Fruit fly (Drosophila melanogaster) whole organism, embryonic: ENCODE measurements around the gene CG12106.

Experiments
- Ada2b ChIP-seq: fragments of 200-800 bp; sonication (Bioruptor generic); IDR thresholded peaks from 2 replicates; pipeline ENCODE4 v1.3.6; 2022; ENCODE audit warnings: missing biosample characterization, missing genetic modification characterization
- CG10959 ChIP-seq: fragments of 200-800 bp; sonication (Bioruptor generic); IDR thresholded peaks from 2 replicates; pipeline ENCODE4 v1.3.6; 2022; ENCODE audit warnings: missing biosample characterization, missing genetic modification characterization
- CG10979 ChIP-seq: fragments of 200-800 bp; sonication (Bioruptor generic); optimal IDR thresholded peaks from 2 replicates; lab custom pipeline; 2018; ENCODE audit warnings: missing biosample characterization, mild to moderate bottlenecking, missing genetic modification characterization, moderate library complexity
- CG11247 ChIP-seq: fragments of 200-800 bp; sonication (Bioruptor generic); IDR thresholded peaks from 2 replicates; pipeline ENCODE4 v1.3.6; 2022; ENCODE audit warnings: missing biosample characterization, missing genetic modification characterization
- CG11560 ChIP-seq: fragments of 200-800 bp; sonication (Bioruptor generic); IDR thresholded peaks from 3 replicates; pipeline ENCODE4 v1.3.6; 2022; ENCODE audit warnings: missing biosample characterization, missing genetic modification characterization
- CG12236 ChIP-seq: fragments of 200-800 bp; sonication (Bioruptor generic); optimal IDR thresholded peaks from 2 replicates; lab custom pipeline; 2016; ENCODE audit warnings: missing biosample characterization, missing genetic modification characterization
- CG1233 ChIP-seq: fragments of 200-800 bp; sonication (Bioruptor generic); optimal IDR thresholded peaks from 4 replicates; lab custom pipeline; 2018; ENCODE audit warnings: missing biosample characterization, mild to moderate bottlenecking, missing genetic modification characterization
- CG14860 ChIP-seq: fragments of 200-800 bp; sonication (Bioruptor generic); IDR thresholded peaks from 3 replicates; pipeline ENCODE4 v1.3.6; 2022; ENCODE audit warnings: missing biosample characterization, missing genetic modification characterization; ENCODE audit not compliant: partially characterized antibody
- CG1832 ChIP-seq: fragments of 200-800 bp; sonication (Bioruptor generic); optimal IDR thresholded peaks from 2 replicates; lab custom pipeline; 2017; ENCODE audit warnings: missing biosample characterization, mild to moderate bottlenecking, missing genetic modification characterization, inconsistent platforms
- CG2199 ChIP-seq: fragments of 200-800 bp; sonication (Bioruptor generic); IDR thresholded peaks from 3 replicates; pipeline ENCODE4 v1.3.6; 2022; ENCODE audit warnings: missing biosample characterization, missing genetic modification characterization
- CG30020 ChIP-seq: fragments of 200-800 bp; optimal IDR thresholded peaks from 2 replicates; lab custom pipeline; 2019; ENCODE audit warnings: missing biosample characterization, mild to moderate bottlenecking, missing genetic modification characterization, moderate library complexity
- CG32532 ChIP-seq: fragments of 200-800 bp; sonication (Bioruptor generic); IDR thresholded peaks from 2 replicates; pipeline ENCODE4 v1.3.6; 2022; ENCODE audit warnings: missing biosample characterization, missing genetic modification characterization
- CG32772 ChIP-seq: fragments of 200-800 bp; sonication (Bioruptor generic); IDR thresholded peaks from 2 replicates; pipeline ENCODE4 v1.3.6; 2022; ENCODE audit warnings: missing biosample characterization, missing genetic modification characterization
- CG3281 ChIP-seq: fragments of 200-800 bp; sonication (Bioruptor generic); optimal IDR thresholded peaks from 3 replicates; lab custom pipeline; 2017; ENCODE audit warnings: missing biosample characterization, mild to moderate bottlenecking, missing genetic modification characterization
- CG3847 ChIP-seq: fragments of 200-800 bp; sonication (Bioruptor generic); IDR thresholded peaks from 2 replicates; pipeline ENCODE4 v1.3.6; 2022; ENCODE audit warnings: missing biosample characterization, missing genetic modification characterization
- CG42726 ChIP-seq: fragments of 200-800 bp; sonication (Bioruptor generic); IDR thresholded peaks from 2 replicates; pipeline ENCODE4 v1.3.6; 2022; ENCODE audit warnings: missing biosample characterization, missing genetic modification characterization; ENCODE audit not compliant: partially characterized antibody
- CG4360 ChIP-seq: fragments of 200-800 bp; sonication (Bioruptor generic); IDR thresholded peaks from 2 replicates; pipeline ENCODE4 v1.3.6; 2022; ENCODE audit warnings: missing biosample characterization, missing genetic modification characterization
- CG43689 ChIP-seq: fragments of 200-800 bp; sonication (Bioruptor generic); IDR thresholded peaks from 2 replicates; pipeline ENCODE4 v1.3.6; 2022; ENCODE audit warnings: missing biosample characterization, missing genetic modification characterization
- CG4404 ChIP-seq: fragments of 200-800 bp; sonication (Bioruptor generic); IDR thresholded peaks from 2 replicates; pipeline ENCODE4 v1.3.6; 2022; ENCODE audit warnings: missing biosample characterization, missing genetic modification characterization
- CG4424 ChIP-seq: fragments of 200-800 bp; sonication (Bioruptor generic); optimal IDR thresholded peaks from 3 replicates; lab custom pipeline; 2016; ENCODE audit warnings: missing biosample characterization, missing genetic modification characterization
- CG5953 ChIP-seq: fragments of 200-800 bp; sonication (Bioruptor generic); IDR thresholded peaks from 2 replicates; pipeline ENCODE4 v1.3.6; 2022; ENCODE audit warnings: missing biosample characterization, missing genetic modification characterization
- CG8765 ChIP-seq: fragments of 200-800 bp; sonication (Bioruptor generic); IDR thresholded peaks from 2 replicates; pipeline ENCODE4 v1.3.6; 2022; ENCODE audit warnings: missing biosample characterization, missing genetic modification characterization
- Dbx ChIP-seq: fragments of 200-800 bp; sonication (Bioruptor generic); IDR thresholded peaks from 3 replicates; pipeline ENCODE4 v1.3.6; 2022; ENCODE audit warnings: missing biosample characterization, missing genetic modification characterization
- Fer1 ChIP-seq: fragments of 200-800 bp; sonication (Bioruptor generic); optimal IDR thresholded peaks from 2 replicates; lab custom pipeline; 2017; ENCODE audit warnings: missing biosample characterization, mild to moderate bottlenecking, missing genetic modification characterization
- Hand ChIP-seq: fragments of 200-800 bp; sonication (Bioruptor generic); optimal IDR thresholded peaks from 2 replicates; lab custom pipeline; 2017; ENCODE audit warnings: mild to moderate bottlenecking, missing biosample characterization, missing genetic modification reagents, missing genetic modification characterization
- Hr3 ChIP-seq: fragments of 200-800 bp; sonication (Bioruptor generic); optimal IDR thresholded peaks from 3 replicates; lab custom pipeline; 2016; ENCODE audit warnings: missing biosample characterization, missing genetic modification characterization
- Nf-YB ChIP-seq: fragments of 200-800 bp; sonication (Bioruptor generic); optimal IDR thresholded peaks from 3 replicates; lab custom pipeline; 2019; ENCODE audit warnings: missing biosample characterization, mild to moderate bottlenecking, missing genetic modification characterization, moderate library complexity
- Sin3A ChIP-seq: fragments of >200 bp; optimal IDR thresholded peaks from 2 replicates; lab custom pipeline; 2018
- Vsx1 ChIP-seq: fragments of 200-800 bp; sonication (Bioruptor generic); optimal IDR thresholded peaks from 2 replicates; lab custom pipeline; 2017; ENCODE audit warnings: missing biosample characterization, mild to moderate bottlenecking, missing genetic modification characterization, missing genetic modification reagents
- al ChIP-seq: fragments of 200-800 bp; sonication (Bioruptor generic); IDR thresholded peaks from 2 replicates; pipeline ENCODE4 v1.3.6; 2022; ENCODE audit warnings: missing biosample characterization, missing genetic modification characterization
- cas ChIP-seq: fragments of 200-800 bp; sonication (Bioruptor generic); IDR thresholded peaks from 2 replicates; pipeline ENCODE4 v1.3.6; 2022; ENCODE audit warnings: missing biosample characterization, missing genetic modification characterization
- caup ChIP-seq: fragments of 200-800 bp; sonication (Bioruptor generic); optimal IDR thresholded peaks from 3 replicates; lab custom pipeline; 2017; ENCODE audit warnings: missing biosample characterization, mild to moderate bottlenecking, missing genetic modification characterization, moderate library complexity; ENCODE audit not compliant: severe bottlenecking
- ci ChIP-seq: fragments of 200-800 bp; sonication (Bioruptor generic); IDR thresholded peaks from 3 replicates; pipeline ENCODE4 v1.3.6; 2022; ENCODE audit warnings: missing biosample characterization, missing genetic modification characterization
- exex ChIP-seq: fragments of 200-800 bp; sonication (Bioruptor generic); optimal IDR thresholded peaks from 4 replicates; lab custom pipeline; 2018; ENCODE audit warnings: missing biosample characterization, mild to moderate bottlenecking, missing genetic modification characterization, moderate library complexity
- gcm2 ChIP-seq: fragments of 200-800 bp; sonication (Bioruptor generic); optimal IDR thresholded peaks from 2 replicates; lab custom pipeline; 2016; ENCODE audit warnings: missing biosample characterization, missing genetic modification characterization
- gem ChIP-seq: fragments of 200-800 bp; sonication (Bioruptor generic); optimal IDR thresholded peaks from 2 replicates; lab custom pipeline; 2019; ENCODE audit warnings: missing biosample characterization, mild to moderate bottlenecking, missing genetic modification characterization, moderate library complexity
- grau ChIP-seq: fragments of 200-800 bp; optimal IDR thresholded peaks from 3 replicates; lab custom pipeline; 2019; ENCODE audit warnings: missing biosample characterization, mild to moderate bottlenecking, missing genetic modification characterization, moderate library complexity
- kah ChIP-seq: fragments of 200-800 bp; sonication (Bioruptor generic); optimal IDR thresholded peaks from 2 replicates; lab custom pipeline; 2018; ENCODE audit warnings: missing biosample characterization, mild to moderate bottlenecking, missing genetic modification characterization
- nmo ChIP-seq: fragments of 200-800 bp; sonication (Bioruptor generic); optimal IDR thresholded peaks from 2 replicates; lab custom pipeline; 2018; ENCODE audit warnings: missing biosample characterization, mild to moderate bottlenecking, missing genetic modification characterization, moderate library complexity
- otp ChIP-seq: fragments of 200-800 bp; sonication (Bioruptor generic); IDR thresholded peaks from 3 replicates; pipeline ENCODE4, ENCODE4 v1.3.6; 2022; ENCODE audit warnings: missing biosample characterization, missing genetic modification characterization
- pan ChIP-seq, 4 experiments: fragments of >200 bp in 3 of 4; fragments of 200-800 bp in 1 of 4; sonication (Bioruptor generic) in 1 of 4; optimal IDR thresholded peaks in 3 of 4; IDR thresholded peaks in 1 of 4; 2 replicates each; pipeline versions ENCODE4 v1.3.6 to Lab custom; 2017 to 2022; ENCODE audit warnings: missing biosample characterization in 2 of 4, missing genetic modification characterization in 2 of 4, mixed read lengths in 1 of 4
- pfk ChIP-seq: fragments of 200-800 bp; sonication (Bioruptor generic); optimal IDR thresholded peaks from 2 replicates; lab custom pipeline; 2018; ENCODE audit warnings: missing biosample characterization, mild to moderate bottlenecking, missing genetic modification characterization, moderate library complexity
- pho ChIP-seq: fragments of 200-800 bp; sonication (Bioruptor generic); optimal IDR thresholded peaks from 2 replicates; lab custom pipeline; 2016; ENCODE audit warnings: missing biosample characterization, missing genetic modification characterization
- sna ChIP-seq: fragments of 200-800 bp; sonication (Bioruptor generic); IDR thresholded peaks from 2 replicates; pipeline ENCODE4 v1.3.6; 2022; ENCODE audit warnings: missing biosample characterization, missing genetic modification characterization; ENCODE audit not compliant: partially characterized antibody
- trem ChIP-seq: fragments of 200-800 bp; optimal IDR thresholded peaks from 3 replicates; lab custom pipeline; 2019; ENCODE audit warnings: missing biosample characterization, mild to moderate bottlenecking, missing genetic modification characterization, moderate library complexity
- unc-4 ChIP-seq: fragments of 200-800 bp; sonication (Bioruptor generic); IDR thresholded peaks from 2 replicates; pipeline ENCODE4 v1.3.6; 2022; ENCODE audit warnings: missing biosample characterization, missing genetic modification characterization; ENCODE audit not compliant: partially characterized antibody
- zf30C ChIP-seq: fragments of 200-800 bp; sonication (Bioruptor generic); optimal IDR thresholded peaks from 3 replicates; lab custom pipeline; 2018; ENCODE audit warnings: missing biosample characterization, mild to moderate bottlenecking, missing genetic modification characterization
- zfh2 ChIP-seq: fragments of 200-800 bp; sonication (Bioruptor generic); optimal IDR thresholded peaks from 2 replicates; lab custom pipeline; 2016; ENCODE audit warnings: missing biosample characterization, missing genetic modification characterization

The CG12106 gene

dm6 chrX:9152127-9152598 lies 41.5 kb upstream of the CG12106 start (continued):
- TF ChIP-seq CG10979 (tag; lab: Kevin White, UChicago) (peak; percentile 48), unc-4 (GFP tag; lab: Robert Waterston, UW) (0 out of 2 replicates have a peak, but pooled peaks have one; percentile 23), CG3847 (GFP tag; lab: Robert Waterston, UW) (peak; percentile 36), pho (GFP tag; lab: Kevin White, UChicago) (no peak), Hand (GFP tag; lab: Kevin White, UChicago) (no peak), CG32532 (GFP tag; lab: Robert Waterston, UW) (peak; percentile 65; the same call in 1 of the 2 replicates), otp (GFP tag; lab: Robert Waterston, UW) (no peak), sna (GFP tag; lab: Robert Waterston, UW) (no peak), Dbx (GFP tag; lab: Robert Waterston, UW) (peak; percentile 75; the same call in 2 of the 3 replicates), Nf-YB (GFP tag; lab: Kevin White, UChicago) (peak; percentile 53), CG11247 (GFP tag; lab: Robert Waterston, UW) (peak; percentile 11; the same call in 1 of the 2 replicates), CG43689 (GFP tag; lab: Robert Waterston, UW) (no peak), Vsx1 (GFP tag; lab: Kevin White, UChicago) (no peak), CG42726 (GFP tag; lab: Robert Waterston, UW) (no peak)
- TF ChIP-seq, all 482 proteins: peak for 178

- no peak for TF ChIP-seq CG5953
- peak; percentile 67 for TF ChIP-seq Fer1 (GFP tag; lab: Kevin White, UChicago)
- peak; percentile 69 for TF ChIP-seq nmo (GFP tag; lab: Kevin White, UChicago)
- TF ChIP-seq CG3281 (GFP tag; lab: Kevin White, UChicago) = peak; percentile 63
- no peak for TF ChIP-seq pfk
- TF ChIP-seq CG2199 (GFP tag; lab: Robert Waterston, UW) = no peak
- TF ChIP-seq CG14860 (GFP tag; lab: Robert Waterston, UW) = no peak
- peak; percentile 51; the same call in 1 of the 2 replicates for TF ChIP-seq Ada2b (GFP tag; lab: Robert Waterston, UW)
- no peak for TF ChIP-seq CG1832
- peak; percentile 43 for TF ChIP-seq CG4404 (GFP tag; lab: Robert Waterston, UW)
- no peak for TF ChIP-seq CG8765
- no peak for TF ChIP-seq zfh2 (GFP tag; lab: Kevin White, UChicago)
- TF ChIP-seq pan (optimal IDR thresholded peaks at IDR 0.05; lab: Kevin White, UChicago) = no peak
- TF ChIP-seq pan (GFP tag; optimal IDR thresholded peaks at IDR 0.05 in 1 of 2, IDR thresholded peaks at IDR 0.05 in 1 of 2) = peak in 1 of 2 experiments; percentile 64
- TF ChIP-seq exex (tag; lab: Kevin White, UChicago) = no peak
- TF ChIP-seq CG10959 (GFP tag; lab: Robert Waterston, UW) = peak; percentile 36; the same call in 1 of the 2 replicates
- TF ChIP-seq CG4424 = peak; percentile 64
- TF ChIP-seq Hr3 (GFP tag; lab: Kevin White, UChicago) = peak; percentile 36
- peak; percentile 10 for TF ChIP-seq kah
- TF ChIP-seq gem (tag; lab: Kevin White, UChicago) = peak; percentile 78
- peak; percentile 25 for TF ChIP-seq pho (GFP tag; lab: Kevin White, UChicago)
- peak; percentile 44 for TF ChIP-seq caup
- TF ChIP-seq CG11560 (tag; lab: Robert Waterston, UW) = no peak
- peak; percentile 44 for TF ChIP-seq trem
- no peak for TF ChIP-seq CG4360
- peak; percentile 61 for TF ChIP-seq grau
- 0 out of 3 replicates have a peak, but pooled peaks have one; percentile 12 for TF ChIP-seq ci (GFP tag; lab: Robert Waterston, UW)
- TF ChIP-seq CG30020 (tag; lab: Kevin White, UChicago) = no peak
- peak; percentile 40 for TF ChIP-seq CG1233 (GFP tag; lab: Kevin White, UChicago)
- TF ChIP-seq CG32772 = 0 out of 2 replicates have a peak, but pooled peaks have one; percentile 21
- TF ChIP-seq cas (GFP tag; lab: Robert Waterston, UW) = no peak
- no peak for TF ChIP-seq gcm2 (GFP tag; lab: Kevin White, UChicago)
- TF ChIP-seq al (GFP tag; lab: Robert Waterston, UW) = no peak
- TF ChIP-seq CG12236 (GFP tag; lab: Kevin White, UChicago) = no peak
- peak; percentile 91 for TF ChIP-seq zf30C (GFP tag; lab: Kevin White, UChicago)
- no peak for TF ChIP-seq Sin3A (lab: Kevin White, UChicago)
Measured at dm6 chrX:9155134-9155533, 38.6 kb upstream of the CG12106 start.
